Fruit fly (Drosophila melanogaster): Measurements from ENCODE around the gene CG2750.

DNA sequence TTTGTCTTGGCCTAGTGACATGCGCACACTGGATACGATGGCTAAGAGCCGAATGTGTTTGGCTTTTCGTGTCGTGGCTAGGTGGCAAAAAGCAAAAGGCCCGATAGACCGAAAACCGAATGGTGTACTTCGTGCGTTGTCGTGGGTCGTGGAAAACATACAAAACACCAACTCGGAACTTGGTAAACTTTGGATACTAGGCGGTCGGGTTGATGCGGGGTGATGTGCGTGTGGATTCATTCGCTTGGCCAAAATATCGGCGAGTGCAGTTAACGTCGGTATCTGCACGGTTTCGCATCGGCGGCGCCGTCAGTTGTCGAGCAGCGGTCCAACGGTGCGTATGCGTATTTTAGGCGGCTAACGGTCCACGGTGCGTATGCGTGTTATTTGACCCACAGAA is 21.0 kb downstream of the CG2750 start:
- TF ChIP-seq CG8478 (optimal IDR thresholded peaks at IDR 0.05) (no peak), CTCF (optimal IDR thresholded peaks at IDR 0.05) (no peak)
